Fruit fly (Drosophila melanogaster): ENCODE results near the gene CG33648.

CG33648 gene

DNA sequence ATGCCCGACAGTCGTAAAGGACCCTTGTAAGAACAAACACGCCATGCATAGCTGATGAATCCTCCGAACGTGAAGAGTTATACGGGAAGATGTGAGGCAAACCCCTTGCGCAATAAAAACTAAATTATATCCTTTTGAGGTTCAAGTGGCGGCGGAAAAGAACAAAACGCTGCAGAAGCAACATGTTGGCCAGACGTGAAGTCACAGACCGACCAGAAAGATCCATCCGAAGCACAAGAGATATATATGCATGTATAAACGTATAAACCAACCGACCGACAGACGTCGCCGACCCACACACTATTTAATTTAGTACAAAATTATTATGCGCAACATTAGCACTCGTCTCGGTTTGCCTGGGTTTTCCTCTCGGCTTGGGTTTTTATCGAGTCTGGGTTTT is 39.2 kb upstream of the CG33648 start (continued):
- TF ChIP-seq CG8290 (GFP tag; optimal IDR thresholded peaks at IDR 0.05) (no peak), CG8290 (tag; optimal IDR thresholded peaks at IDR 0.05) (no peak), shn (GFP tag; optimal IDR thresholded peaks at IDR 0.05) (no peak), CG2712 (tag; optimal IDR thresholded peaks at IDR 0.05) (no peak), slbo (GFP tag; IDR thresholded peaks at IDR 0.05) (no peak), vfl (GFP tag; optimal IDR thresholded peaks at IDR 0.05) (no peak), rib (GFP tag; IDR thresholded peaks at IDR 0.05) (no peak), CG13296 (GFP tag; optimal IDR thresholded peaks at IDR 0.05) (no peak), kni (GFP tag; optimal IDR thresholded peaks at IDR 0.05) (peak; percentile 34), Bdp1 (GFP tag; optimal IDR thresholded peaks at IDR 0.05) (no peak), cad (GFP tag; optimal IDR thresholded peaks at IDR 0.05) (peak; percentile 68), dpn (GFP tag; optimal IDR thresholded peaks at IDR 0.05) (no peak), h (optimal IDR thresholded peaks at IDR 0.05) (no peak), CrebB (tag; optimal IDR thresholded peaks at IDR 0.05) (no peak), dati (GFP tag; IDR thresholded peaks at IDR 0.05) (no peak), CG8765 (GFP tag; IDR thresholded peaks at IDR 0.05) (no peak)

dm6 chr2L:14486066-14486753 is 37.9 kb upstream of the CG33648 start:
- no peak for TF ChIP-seq fd102C (GFP tag; optimal IDR thresholded peaks at IDR 0.05)
- TF ChIP-seq CG3995 (GFP tag; optimal IDR thresholded peaks at IDR 0.05) = no peak
- no peak for TF ChIP-seq zfh2 (GFP tag; optimal IDR thresholded peaks at IDR 0.05)
- no peak for TF ChIP-seq CG17186 (GFP tag; optimal IDR thresholded peaks at IDR 0.05)
- no peak for TF ChIP-seq Nf-YC (tag; optimal IDR thresholded peaks at IDR 0.05)
- TF ChIP-seq CG17829 (tag; optimal IDR thresholded peaks at IDR 0.05) = no peak
- no peak for TF ChIP-seq MESR4 (GFP tag; optimal IDR thresholded peaks at IDR 0.05)
- no peak for TF ChIP-seq Aef1 (GFP tag; IDR thresholded peaks at IDR 0.05)
- TF ChIP-seq vfl (GFP tag; optimal IDR thresholded peaks at IDR 0.05) = no peak
- TF ChIP-seq CG6683 (GFP tag; optimal IDR thresholded peaks at IDR 0.05) = no peak
- TF ChIP-seq D (optimal IDR thresholded peaks at IDR 0.05) = peak; percentile 99
- TF ChIP-seq D (GFP tag; optimal IDR thresholded peaks at IDR 0.05) = peak; percentile 17
- TF ChIP-seq CG9876 (GFP tag; optimal IDR thresholded peaks at IDR 0.05) = no peak
- TF ChIP-seq fd3F (GFP tag; optimal IDR thresholded peaks at IDR 0.05) = no peak
- TF ChIP-seq CG17328 (GFP tag; IDR thresholded peaks at IDR 0.05) = no peak
- 0 out of 2 replicates have a peak, but pooled peaks have one; percentile 7 for TF ChIP-seq CG4360 (GFP tag; IDR thresholded peaks at IDR 0.05)
- TF ChIP-seq Hmr (GFP tag; optimal IDR thresholded peaks at IDR 0.05) = no peak
- TF ChIP-seq Med (GFP tag) = peak; percentile 76
- no peak for TF ChIP-seq ac (GFP tag; optimal IDR thresholded peaks at IDR 0.05)
- no peak for TF ChIP-seq danr (GFP tag; IDR thresholded peaks at IDR 0.05)
- peak; percentile 92 for TF ChIP-seq zen (tag; optimal IDR thresholded peaks at IDR 0.05)
- no peak for TF ChIP-seq sr (GFP tag; IDR thresholded peaks at IDR 0.05)
- peak; percentile 52 for TF ChIP-seq pros (GFP tag; optimal IDR thresholded peaks at IDR 0.05)
- TF ChIP-seq Hey (tag; optimal IDR thresholded peaks at IDR 0.05) = peak; percentile 51
- TF ChIP-seq repo (GFP tag; optimal IDR thresholded peaks at IDR 0.05) = no peak
- TF ChIP-seq HmgD (GFP tag; optimal IDR thresholded peaks at IDR 0.05) = no peak
- TF ChIP-seq CG6254 (GFP tag; optimal IDR thresholded peaks at IDR 0.05) = no peak
- TF ChIP-seq CG4707 (GFP tag; optimal IDR thresholded peaks at IDR 0.05) = no peak
- no peak for TF ChIP-seq crp (GFP tag; optimal IDR thresholded peaks at IDR 0.05)
- no peak for TF ChIP-seq Fer3 (tag; optimal IDR thresholded peaks at IDR 0.05)
- peak; percentile 79 for TF ChIP-seq nerfin-1 (tag; optimal IDR thresholded peaks at IDR 0.05)
- peak; percentile 97 for TF ChIP-seq cad (GFP tag; optimal IDR thresholded peaks at IDR 0.05)
- 0 out of 2 replicates have a peak, but pooled peaks have one; percentile 13 for TF ChIP-seq crol (GFP tag; IDR thresholded peaks at IDR 0.05)
- no peak for TF ChIP-seq CG9932 (GFP tag; IDR thresholded peaks at IDR 0.05)
- peak in 1 of 2 experiments; percentile 91 for TF ChIP-seq tll (GFP tag; optimal IDR thresholded peaks at IDR 0.05)
- peak; percentile 28 for TF ChIP-seq Ets65A (GFP tag)
- TF ChIP-seq CG2120 (GFP tag; optimal IDR thresholded peaks at IDR 0.05) = no peak

Measured in whole organism, embryonic.